Worm (Caenorhabditis elegans): ENCODE results near the gene nhr-167.

nhr-167 gene

DNA sequence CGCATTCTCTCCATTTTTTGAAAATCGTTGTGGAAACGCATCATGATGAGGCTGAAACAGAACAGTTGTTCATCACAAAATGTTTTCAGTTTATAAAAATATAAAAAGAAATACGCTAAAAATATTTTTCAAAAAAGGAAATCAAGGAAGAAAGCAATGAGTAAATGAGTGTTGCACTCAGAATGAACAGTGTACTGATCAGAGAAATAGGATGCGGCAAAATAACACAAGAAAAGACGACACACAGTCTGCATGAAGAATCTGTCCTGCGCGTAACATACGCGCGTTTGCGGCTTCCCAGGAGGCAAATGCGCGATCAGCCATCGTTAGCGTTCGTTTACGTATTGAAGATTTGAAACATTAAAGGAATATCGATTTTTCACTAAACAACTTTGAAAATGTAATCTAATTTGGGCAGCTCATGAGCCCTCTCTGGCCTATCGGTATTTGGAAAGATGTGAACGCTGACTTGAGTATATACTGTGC, 1.7 kb upstream of the nhr-167 start, which contains the start of gene C49F5.3:
Gene C49F5.3, minus strand, starts transcription at position 51 of the 486 bp plus-strand sequence.
- TF ChIP-seq zag-1 (tag; optimal IDR thresholded peaks at IDR 0.05) = no peak
- no peak for TF ChIP-seq mes-2 (tag; optimal IDR thresholded peaks at IDR 0.05; ENCODE audit: poor library complexity, severe bottlenecking)
- no peak for TF ChIP-seq skn-1 (tag; optimal IDR thresholded peaks at IDR 0.05)
- no peak for TF ChIP-seq Y48G9A.11 (GFP tag; IDR thresholded peaks at IDR 0.05)
- no peak for TF ChIP-seq mxl-3 (GFP tag; optimal IDR thresholded peaks at IDR 0.05)
- no peak for TF ChIP-seq unc-130 (GFP tag; optimal IDR thresholded peaks at IDR 0.05)
- no peak for TF ChIP-seq ceh-32 (tag; optimal IDR thresholded peaks at IDR 0.05; ENCODE audit: poor library complexity)
- TF ChIP-seq nhr-28 (tag; optimal IDR thresholded peaks at IDR 0.05) = no peak
- no peak for TF ChIP-seq ztf-7 (tag; optimal IDR thresholded peaks at IDR 0.05)
- TF ChIP-seq F49E8.2 (tag; optimal IDR thresholded peaks at IDR 0.05; ENCODE audit: borderline replicate concordance) = no peak
- TF ChIP-seq spr-1 (tag; optimal IDR thresholded peaks at IDR 0.05) = no peak
- no peak for TF ChIP-seq F26F4.8 (GFP tag; conservative IDR thresholded peaks at IDR 0.05)
- TF ChIP-seq aha-1 (tag) = no peak
- no peak for TF ChIP-seq nhr-48 (tag; optimal IDR thresholded peaks at IDR 0.05)
- TF ChIP-seq php-3 (GFP tag; IDR thresholded peaks at IDR 0.05) = no peak
- TF ChIP-seq fos-1 (tag; optimal IDR thresholded peaks at IDR 0.05) = no peak
- no peak for TF ChIP-seq ZK337.2 (GFP tag; IDR thresholded peaks at IDR 0.05)
- TF ChIP-seq sdz-12 (GFP tag; optimal IDR thresholded peaks at IDR 0.05) = no peak

DNA sequence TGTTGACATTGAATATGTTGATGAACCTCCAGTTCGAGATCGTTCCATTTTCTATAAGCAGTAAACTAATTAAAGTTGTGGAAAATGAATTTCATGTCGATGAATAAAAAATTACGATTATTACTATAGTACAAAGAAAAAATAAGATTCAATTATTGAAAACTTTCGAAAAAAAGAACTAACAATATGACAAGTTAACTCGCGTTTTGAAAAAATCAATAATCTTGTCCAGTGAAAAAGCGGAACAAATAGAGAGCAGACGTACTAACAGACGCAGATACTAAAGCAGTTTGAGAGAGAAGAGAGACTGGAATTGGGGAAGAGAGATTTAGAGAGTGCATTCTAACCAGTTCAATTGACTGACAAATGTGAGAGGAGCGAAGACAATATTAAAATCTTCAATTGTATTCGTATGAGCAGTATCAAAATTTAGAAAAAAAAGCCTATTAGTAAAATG, 7.2 kb downstream of the nhr-167 start, which contains the start of gene set-6:
Gene set-6, minus strand, starts transcription at position 51 of the 457 bp plus-strand sequence.
- TF ChIP-seq unc-62 (GFP tag; optimal IDR thresholded peaks at IDR 0.05 in 1 of 2) = peak in 1 of 2 experiments; percentile 87
- TF ChIP-seq unc-62 (tag; optimal IDR thresholded peaks at IDR 0.05) = no peak
- peak; percentile 52 for TF ChIP-seq dve-1 (tag; optimal IDR thresholded peaks at IDR 0.05; ENCODE audit: insufficient read depth)
- TF ChIP-seq ztf-7 (tag; optimal IDR thresholded peaks at IDR 0.05) = peak; percentile 41
- TF ChIP-seq cey-2 (tag; optimal IDR thresholded peaks at IDR 0.05; ENCODE audit: borderline replicate concordance, insufficient read depth) = no peak
- TF ChIP-seq ceh-28 (tag; optimal IDR thresholded peaks at IDR 0.05) = peak; percentile 57
- TF ChIP-seq hlh-30 (tag; optimal IDR thresholded peaks at IDR 0.05; ENCODE audit: insufficient read depth) = peak; percentile 2

DNA sequence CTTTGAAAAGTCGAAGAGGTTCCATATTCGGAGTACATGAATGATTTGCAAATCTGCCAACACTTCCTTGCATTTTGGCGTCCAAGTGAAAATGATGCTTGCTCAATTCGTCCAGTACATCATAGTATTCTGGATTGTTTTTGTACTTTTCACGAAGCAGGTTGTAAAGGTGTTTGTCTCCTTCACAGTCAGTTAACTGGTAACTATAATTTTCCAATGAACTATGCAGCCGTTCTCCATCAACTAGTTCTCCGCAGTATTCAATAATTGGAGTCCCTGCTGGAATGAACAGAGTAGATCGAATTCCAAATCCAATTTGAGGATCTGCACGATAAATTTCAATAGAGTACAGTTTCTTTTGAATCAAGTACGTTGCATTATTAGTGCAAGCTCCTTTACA, 10.6 kb downstream of the nhr-167 start:
- TF ChIP-seq ceh-62 (tag; optimal IDR thresholded peaks at IDR 0.05) (no peak), unc-62 (GFP tag; optimal IDR thresholded peaks at IDR 0.05 in 1 of 2) (peak in 1 of 2 experiments; percentile 95), unc-62 (tag; optimal IDR thresholded peaks at IDR 0.05) (no peak), attf-4 (tag; optimal IDR thresholded peaks at IDR 0.05) (no peak), skn-1 (tag; optimal IDR thresholded peaks at IDR 0.05) (no peak)

DNA sequence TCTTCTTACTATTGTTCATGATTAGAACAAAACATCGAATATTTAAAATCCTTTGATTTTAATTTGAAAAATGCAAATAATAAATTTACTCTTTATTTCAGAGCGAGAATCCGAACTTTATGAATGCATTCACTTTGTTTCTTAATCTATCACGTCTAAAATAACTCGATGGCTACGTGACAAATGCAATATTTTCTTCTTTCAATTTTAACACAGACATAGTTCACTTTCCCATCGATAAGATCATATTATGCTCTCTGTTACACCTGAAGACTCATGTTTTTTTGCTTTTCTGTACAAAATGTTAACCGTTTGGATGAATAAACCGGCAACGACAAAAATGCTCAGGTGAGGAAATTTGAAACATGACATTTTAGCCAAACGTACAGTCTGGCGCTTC, 12.3 kb downstream of the nhr-167 start:
- TF ChIP-seq nhr-11 (tag; optimal IDR thresholded peaks at IDR 0.05) = no peak
- no peak for TF ChIP-seq ztf-11 (tag; optimal IDR thresholded peaks at IDR 0.05)
- TF ChIP-seq hif-1 (tag; optimal IDR thresholded peaks at IDR 0.05) = peak in 1 of 2 experiments; percentile 99
- TF ChIP-seq nhr-237 (tag; optimal IDR thresholded peaks at IDR 0.05) = no peak
- no peak for TF ChIP-seq Y105C5A.15 (GFP tag; IDR thresholded peaks at IDR 0.05)
- no peak for TF ChIP-seq arid-1 (GFP tag; conservative IDR thresholded peaks at IDR 0.05)
- no peak for TF ChIP-seq nhr-102 (tag; optimal IDR thresholded peaks at IDR 0.05)
- TF ChIP-seq mdt-29 (GFP tag; IDR thresholded peaks at IDR 0.05) = peak; percentile 41; the same call in 1 of the 2 replicates
- no peak for TF ChIP-seq fkh-10 (GFP tag; optimal IDR thresholded peaks at IDR 0.05)
- TF ChIP-seq nhr-28 (tag; optimal IDR thresholded peaks at IDR 0.05) = peak; percentile 33
- TF ChIP-seq dmd-6 (GFP tag; IDR thresholded peaks at IDR 0.05) = peak; percentile 21; the same call in 1 of the 2 replicates
- TF ChIP-seq zip-11 (GFP tag; IDR thresholded peaks at IDR 0.05) = no peak
- no peak for TF ChIP-seq daf-16 (GFP tag; optimal IDR thresholded peaks at IDR 0.05)
- TF ChIP-seq daf-16 (tag; optimal IDR thresholded peaks at IDR 0.05) = peak; percentile 14
- no peak for TF ChIP-seq snpc-4 (tag; optimal IDR thresholded peaks at IDR 0.05)
- no peak for TF ChIP-seq gei-8 (GFP tag; optimal IDR thresholded peaks at IDR 0.05)
- TF ChIP-seq aha-1 (tag) = peak; percentile 99
- 0 out of 2 replicates have a peak, but pooled peaks have one; percentile 29 for TF ChIP-seq tra-1 (GFP tag; IDR thresholded peaks at IDR 0.05)
- TF ChIP-seq zfp-3 (GFP tag; conservative IDR thresholded peaks at IDR 0.05) = 0 out of 2 replicates have a peak, but pooled peaks have one; percentile 27
- peak; percentile 15 for TF ChIP-seq dve-1 (tag; optimal IDR thresholded peaks at IDR 0.05; ENCODE audit: insufficient read depth)
- TF ChIP-seq hlh-11 (tag; optimal IDR thresholded peaks at IDR 0.05) = peak; percentile 7
- TF ChIP-seq mxl-3 (GFP tag; optimal IDR thresholded peaks at IDR 0.05) = no peak
- TF ChIP-seq snpc-1.2 (GFP tag; IDR thresholded peaks at IDR 0.05) = no peak
- TF ChIP-seq unc-130 (GFP tag; optimal IDR thresholded peaks at IDR 0.05) = no peak
